Fruit fly (Drosophila melanogaster) whole organism, prepupa: ENCODE data around the gene Polr1F.

ENCODE experiments used
- CG10631 ChIP-seq: fragments of 200-800 bp; sonication (Bioruptor generic); optimal IDR thresholded peaks from 2 replicates; lab custom pipeline; 2016; ENCODE audit warnings: missing biosample characterization, missing genetic modification characterization
- CG10669 ChIP-seq: fragments of 200-800 bp; sonication (Bioruptor generic); optimal IDR thresholded peaks from 3 replicates; lab custom pipeline; 2018; ENCODE audit warnings: missing biosample characterization, mild to moderate bottlenecking, missing genetic modification characterization, moderate library complexity
- CG11762 ChIP-seq: fragments of 200-800 bp; sonication (Bioruptor generic); optimal IDR thresholded peaks from 3 replicates; lab custom pipeline; 2016; ENCODE audit warnings: missing biosample characterization, missing genetic modification characterization; ENCODE audit not compliant: insufficient read depth
- CG15336 ChIP-seq: fragments of 200-800 bp; sonication (Bioruptor generic); IDR thresholded peaks from 2 replicates; pipeline ENCODE4 v1.3.6; 2022; ENCODE audit warnings: missing biosample characterization, missing genetic modification characterization
- CG16779 ChIP-seq: fragments of 200-800 bp; sonication (Bioruptor generic); optimal IDR thresholded peaks from 3 replicates; lab custom pipeline; 2017; ENCODE audit warnings: missing biosample characterization, mild to moderate bottlenecking, missing genetic modification characterization
- CG3032 ChIP-seq: fragments of 200-800 bp; optimal IDR thresholded peaks from 2 replicates; lab custom pipeline; 2019; ENCODE audit warnings: missing biosample characterization, mild to moderate bottlenecking, missing genetic modification characterization, moderate library complexity
- CG31627 ChIP-seq: fragments of 200-800 bp; sonication (Bioruptor generic); optimal IDR thresholded peaks from 3 replicates; lab custom pipeline; 2016; ENCODE audit warnings: missing biosample characterization, missing genetic modification characterization
- CG3919 ChIP-seq: fragments of 200-800 bp; sonication (Bioruptor generic); optimal IDR thresholded peaks from 3 replicates; lab custom pipeline; 2016; ENCODE audit warnings: missing biosample characterization, missing genetic modification characterization
- CG6276 ChIP-seq: fragments of 200-800 bp; sonication (Bioruptor generic); optimal IDR thresholded peaks from 2 replicates; lab custom pipeline; 2017; ENCODE audit warnings: missing biosample characterization, mild to moderate bottlenecking, missing genetic modification characterization
- CG7368 ChIP-seq: fragments of 200-800 bp; sonication (Bioruptor generic); optimal IDR thresholded peaks from 3 replicates; lab custom pipeline; 2016; ENCODE audit warnings: missing biosample characterization, missing genetic modification characterization
- CG8119 ChIP-seq: fragments of 200-800 bp; sonication (Bioruptor generic); IDR thresholded peaks from 3 replicates; pipeline ENCODE4 v1.3.6; 2022; ENCODE audit warnings: missing biosample characterization, missing genetic modification characterization
- Ets96B ChIP-seq: fragments of 200-800 bp; optimal IDR thresholded peaks from 2 replicates; lab custom pipeline; 2019; ENCODE audit warnings: missing biosample characterization, mild to moderate bottlenecking, missing genetic modification characterization, moderate library complexity
- Hr39 ChIP-seq: fragments of 200-800 bp; sonication (Bioruptor generic); optimal IDR thresholded peaks from 2 replicates; lab custom pipeline; 2016; ENCODE audit warnings: missing biosample characterization, missing genetic modification characterization
- Hr4 ChIP-seq: fragments of 200-800 bp; sonication (Bioruptor generic); optimal IDR thresholded peaks from 3 replicates; lab custom pipeline; 2016; ENCODE audit warnings: missing biosample characterization, missing genetic modification characterization
- Met ChIP-seq: fragments of 200-800 bp; sonication (Bioruptor generic); optimal IDR thresholded peaks from 3 replicates; lab custom pipeline; 2016; ENCODE audit warnings: missing biosample characterization, missing genetic modification characterization
- OdsH ChIP-seq: fragments of 200-800 bp; sonication (Bioruptor generic); optimal IDR thresholded peaks from 3 replicates; lab custom pipeline; 2016; ENCODE audit warnings: missing biosample characterization, missing genetic modification characterization
- Smox ChIP-seq: fragments of 200-800 bp; sonication (Bioruptor generic); optimal IDR thresholded peaks from 3 replicates; lab custom pipeline; 2016; ENCODE audit warnings: missing biosample characterization, missing genetic modification characterization
- Sox15 ChIP-seq: fragments of 200-800 bp; sonication (Bioruptor generic); optimal IDR thresholded peaks from 3 replicates; lab custom pipeline; 2016; ENCODE audit warnings: missing biosample characterization, missing genetic modification characterization
- achi ChIP-seq: fragments of 200-800 bp; sonication (Bioruptor generic); optimal IDR thresholded peaks from 3 replicates; lab custom pipeline; 2016; ENCODE audit warnings: missing biosample characterization, missing genetic modification characterization
- cyc ChIP-seq: fragments of 200-800 bp; sonication (Bioruptor generic); optimal IDR thresholded peaks from 3 replicates; lab custom pipeline; 2016; ENCODE audit warnings: missing biosample characterization, missing genetic modification characterization
- esn ChIP-seq: fragments of 200-800 bp; sonication (Bioruptor generic); optimal IDR thresholded peaks from 2 replicates; lab custom pipeline; 2016; ENCODE audit warnings: missing biosample characterization, mild to moderate bottlenecking, missing genetic modification characterization, moderate library complexity
- fd59A ChIP-seq: fragments of 200-800 bp; sonication (Bioruptor generic); optimal IDR thresholded peaks from 2 replicates; lab custom pipeline; 2017; ENCODE audit warnings: missing biosample characterization, mild to moderate bottlenecking, missing genetic modification characterization, missing genetic modification reagents
- lz ChIP-seq: fragments of 200-800 bp; sonication (Bioruptor generic); optimal IDR thresholded peaks from 3 replicates; lab custom pipeline; 2016; ENCODE audit warnings: missing biosample characterization, missing genetic modification characterization
- net ChIP-seq: fragments of 200-800 bp; sonication (Bioruptor generic); optimal IDR thresholded peaks from 3 replicates; lab custom pipeline; 2016; ENCODE audit warnings: missing biosample characterization, missing genetic modification characterization
- salr ChIP-seq, 2 experiments: fragments of 200-800 bp; sonication (Bioruptor generic); optimal IDR thresholded peaks; 3 replicates each; lab custom pipeline; 2016 to 2018; ENCODE audit warnings: missing biosample characterization in 2 of 2, missing genetic modification characterization in 2 of 2, mild to moderate bottlenecking in 1 of 2
- spab ChIP-seq: fragments of 200-800 bp; sonication (Bioruptor generic); optimal IDR thresholded peaks from 2 replicates; lab custom pipeline; 2017; ENCODE audit warnings: missing biosample characterization, mild to moderate bottlenecking, missing genetic modification characterization, missing genetic modification reagents
- topi ChIP-seq: fragments of 200-800 bp; sonication (Bioruptor generic); optimal IDR thresholded peaks from 3 replicates; lab custom pipeline; 2016; ENCODE audit warnings: missing biosample characterization, missing genetic modification characterization

Gene Polr1F

DNA sequence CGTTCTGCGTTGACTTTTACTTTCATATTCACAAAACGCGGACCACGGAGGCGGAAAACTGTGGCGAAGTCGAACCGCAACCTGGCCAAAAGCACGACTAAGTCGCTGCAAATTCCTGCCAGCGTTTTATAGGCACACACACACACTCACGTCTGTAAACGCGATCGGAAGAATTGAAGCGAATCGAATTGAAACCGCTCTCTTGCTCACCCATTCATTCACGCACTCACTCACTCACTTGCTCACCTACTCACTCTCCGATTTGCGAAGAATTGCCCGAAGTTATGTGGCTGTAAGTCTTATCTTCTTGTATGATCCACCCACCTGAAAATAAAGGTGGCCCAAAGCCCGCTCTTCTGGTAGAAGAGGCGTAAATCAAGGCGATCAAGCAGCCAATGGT, 37.4 kb downstream of the Polr1F start, which contains the start of gene Nha1:
Gene Nha1, minus strand, starts transcription at position 101 of the 400 bp plus-strand sequence.
- TF ChIP-seq CG3032 (tag; lab: Kevin White, UChicago), result no peak
- TF ChIP-seq Ets96B, result no peak
- no peak for TF ChIP-seq CG11762 (GFP tag; lab: Kevin White, UChicago)
- TF ChIP-seq Sox15 (GFP tag; lab: Kevin White, UChicago), result no peak
- no peak for TF ChIP-seq Smox (GFP tag; lab: Kevin White, UChicago)
- TF ChIP-seq OdsH, result no peak
- no peak for TF ChIP-seq CG7368 (GFP tag; lab: Kevin White, UChicago)
- TF ChIP-seq esn, result no peak
- TF ChIP-seq CG3919 (GFP tag; lab: Kevin White, UChicago), result no peak
- no peak for TF ChIP-seq salr (GFP tag; optimal IDR thresholded peaks at IDR 0.05; lab: Kevin White, UChicago)
- no peak for TF ChIP-seq CG31627 (GFP tag; lab: Kevin White, UChicago)
- TF ChIP-seq CG8119, result no peak
- no peak for TF ChIP-seq CG16779
- TF ChIP-seq fd59A (GFP tag; lab: Kevin White, UChicago), result no peak
- TF ChIP-seq lz (GFP tag; lab: Kevin White, UChicago), result no peak
- no peak for TF ChIP-seq CG15336 (GFP tag; lab: Robert Waterston, UW)

DNA sequence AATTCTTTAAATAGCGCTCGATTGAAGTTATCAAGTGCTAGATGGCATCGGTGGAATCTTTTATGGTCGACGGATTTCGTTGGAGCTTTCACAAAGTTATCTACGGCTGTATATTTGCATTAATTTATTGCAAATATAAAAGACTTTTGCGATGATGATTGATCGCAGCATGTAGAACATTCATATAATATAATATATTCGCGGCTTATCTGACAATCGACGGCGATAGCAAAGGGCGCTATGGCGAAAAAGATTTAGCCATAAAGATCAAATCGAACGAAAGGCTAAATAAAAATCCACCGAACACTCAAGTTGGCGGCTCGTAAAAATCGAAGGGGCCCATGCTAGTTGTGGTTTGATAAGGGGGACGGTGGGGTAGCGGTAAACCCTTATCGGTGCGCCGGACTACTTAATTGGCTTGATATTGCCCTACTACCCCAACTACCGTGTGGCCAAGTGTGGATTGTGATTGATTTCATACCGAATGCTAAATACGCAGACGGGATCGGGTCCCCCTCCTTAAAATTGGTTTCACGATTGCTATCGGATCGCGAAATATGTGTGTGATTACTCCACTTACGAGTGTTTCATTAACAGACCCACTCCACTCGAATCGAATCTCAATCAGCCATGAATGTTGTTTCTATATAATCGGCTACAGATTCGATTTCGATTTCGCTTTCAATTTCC, 39.3 kb downstream of the Polr1F start:
- no peak for TF ChIP-seq CG3032 (tag; lab: Kevin White, UChicago)
- TF ChIP-seq Met (GFP tag; lab: Kevin White, UChicago), result no peak
- TF ChIP-seq Hr39, result no peak
- TF ChIP-seq net, result no peak
- no peak for TF ChIP-seq achi (GFP tag; lab: Kevin White, UChicago)
- TF ChIP-seq CG10669, result no peak
- TF ChIP-seq CG10631 (GFP tag; lab: Kevin White, UChicago), result no peak
- TF ChIP-seq topi (GFP tag; lab: Kevin White, UChicago), result no peak
- TF ChIP-seq OdsH, result no peak
- TF ChIP-seq CG15336 (GFP tag; lab: Robert Waterston, UW), result no peak
- no peak for TF ChIP-seq CG6276
- no peak for TF ChIP-seq spab (GFP tag; lab: Kevin White, UChicago)
- no peak for TF ChIP-seq Hr4 (GFP tag; lab: Kevin White, UChicago)
- TF ChIP-seq cyc, result no peak
